Worm (Caenorhabditis elegans): ENCODE data around the gene bpl-1.

The bpl-1 gene

DNA sequence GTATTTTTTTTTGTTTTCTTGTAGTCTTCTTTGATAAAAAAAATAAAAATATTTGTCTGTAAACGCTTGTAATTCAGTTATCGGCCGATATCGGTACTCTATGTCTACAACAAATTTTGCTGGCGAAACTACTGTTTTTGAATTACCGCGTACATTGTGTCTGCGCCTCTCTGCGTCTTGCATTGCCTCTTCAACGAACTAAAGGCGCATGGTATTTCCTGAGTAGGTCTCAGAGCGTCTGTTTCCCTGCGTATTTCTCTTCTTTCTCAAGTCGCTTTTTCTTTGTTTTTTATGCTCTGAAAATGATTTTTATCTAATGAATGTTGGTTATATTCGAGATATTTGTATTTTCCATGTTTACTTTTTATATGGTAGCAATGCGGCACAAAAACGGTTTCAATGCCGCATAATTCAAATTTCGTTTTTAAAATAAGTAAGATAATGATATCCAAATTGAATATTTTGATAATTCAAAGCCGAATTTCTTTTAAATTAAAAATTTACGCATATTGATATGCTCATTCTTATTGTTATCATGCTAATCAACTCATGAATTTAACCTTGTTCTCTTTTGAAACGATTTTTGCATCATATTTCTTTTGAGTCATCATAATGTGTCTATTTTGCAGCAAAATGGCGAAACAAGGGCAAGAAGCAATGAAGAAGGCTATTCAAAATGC is 23.1 kb upstream of the bpl-1 start, which contains the start of gene phb-2 (continued):
- TF ChIP-seq efl-3 (GFP tag; optimal IDR thresholded peaks at IDR 0.05), result no peak
- no peak for TF ChIP-seq ceh-90 (tag; optimal IDR thresholded peaks at IDR 0.05)
- TF ChIP-seq nhr-19 (GFP tag; conservative IDR thresholded peaks at IDR 0.05), result peak; percentile 79
- no peak for TF ChIP-seq ztf-11 (tag; optimal IDR thresholded peaks at IDR 0.05)
- TF ChIP-seq nhr-47 (tag; optimal IDR thresholded peaks at IDR 0.05), result peak; percentile 82
- TF ChIP-seq mdl-1 (tag; optimal IDR thresholded peaks at IDR 0.05), result peak in 1 of 2 experiments; percentile 78
- TF ChIP-seq sox-4 (tag; optimal IDR thresholded peaks at IDR 0.05), result peak; percentile 3
- peak; percentile 79 for TF ChIP-seq nhr-20 (tag; optimal IDR thresholded peaks at IDR 0.05)
- peak; percentile 87 for TF ChIP-seq skn-1 (tag; optimal IDR thresholded peaks at IDR 0.05)
- 0 out of 2 replicates have a peak, but pooled peaks have one; percentile 46 for TF ChIP-seq ceh-88 (GFP tag; IDR thresholded peaks at IDR 0.05)
- no peak for TF ChIP-seq nhr-76 (tag; optimal IDR thresholded peaks at IDR 0.05)
- peak; percentile 86 to 94 for TF ChIP-seq lsy-2 (tag; optimal IDR thresholded peaks at IDR 0.05)
- TF ChIP-seq unc-98 (GFP tag; IDR thresholded peaks at IDR 0.05), result no peak
- no peak for TF ChIP-seq hlh-4 (tag; optimal IDR thresholded peaks at IDR 0.05)
- TF ChIP-seq zip-4 (GFP tag; optimal IDR thresholded peaks at IDR 0.05), result no peak
- no peak for TF ChIP-seq unc-62 (GFP tag; optimal IDR thresholded peaks at IDR 0.05)
- peak; percentile 87 for TF ChIP-seq snu-23 (GFP tag; optimal IDR thresholded peaks at IDR 0.05)
- TF ChIP-seq lin-13 (GFP tag; optimal IDR thresholded peaks at IDR 0.05), result peak; percentile 70
- peak; percentile 91 for TF ChIP-seq nhr-85 (tag)
- TF ChIP-seq nhr-71 (tag; optimal IDR thresholded peaks at IDR 0.05), result peak; percentile 88
- TF ChIP-seq elt-2 (tag; optimal IDR thresholded peaks at IDR 0.05), result no peak
- no peak for TF ChIP-seq aha-1 (tag; optimal IDR thresholded peaks at IDR 0.05)
- TF ChIP-seq rnt-1 (tag; optimal IDR thresholded peaks at IDR 0.05), result peak; percentile 84
- TF ChIP-seq nhr-77 (tag; optimal IDR thresholded peaks at IDR 0.05), result peak; percentile 43
- TF ChIP-seq nhr-237 (tag; optimal IDR thresholded peaks at IDR 0.05), result no peak
- no peak for TF ChIP-seq nhr-28 (tag; optimal IDR thresholded peaks at IDR 0.05)
- no peak for TF ChIP-seq nhr-12 (tag; optimal IDR thresholded peaks at IDR 0.05)
- TF ChIP-seq swsn-7 (tag; optimal IDR thresholded peaks at IDR 0.05), result peak; percentile 70
- no peak for TF ChIP-seq sptf-1 (tag; optimal IDR thresholded peaks at IDR 0.05)
- peak; percentile 11; the same call in 1 of the 2 replicates for TF ChIP-seq mab-9 (GFP tag; IDR thresholded peaks at IDR 0.05)
- peak; percentile 46 for TF ChIP-seq nhr-11 (tag; optimal IDR thresholded peaks at IDR 0.05)
- TF ChIP-seq ceh-63 (GFP tag; optimal IDR thresholded peaks at IDR 0.05), result no peak
- peak; percentile 63 for TF ChIP-seq unc-86 (tag; optimal IDR thresholded peaks at IDR 0.05)
- peak; percentile 79 for TF ChIP-seq C16A3.4 (tag; optimal IDR thresholded peaks at IDR 0.05)
- peak; percentile 57 to 85 (median 82) for TF ChIP-seq ceh-82 (tag; optimal IDR thresholded peaks at IDR 0.05)
- peak; percentile 67 for TF ChIP-seq lir-3 (tag; optimal IDR thresholded peaks at IDR 0.05; ENCODE audit: poor library complexity)
- TF ChIP-seq nhr-90 (tag; optimal IDR thresholded peaks at IDR 0.05; ENCODE audit: poor library complexity), result peak; percentile 73
- peak; percentile 6 for TF ChIP-seq ama-1 (optimal IDR thresholded peaks at IDR 0.05)
- TF ChIP-seq blmp-1 (tag; optimal IDR thresholded peaks at IDR 0.05), result peak; percentile 73
- TF ChIP-seq snpc-4 (tag; optimal IDR thresholded peaks at IDR 0.05), result peak; percentile 54
- peak; percentile 16 for TF ChIP-seq vab-15 (tag; optimal IDR thresholded peaks at IDR 0.05)
- peak; percentile 85 for TF ChIP-seq isw-1 (GFP tag; IDR thresholded peaks at IDR 0.05)
- no peak for TF ChIP-seq mef-2 (tag; optimal IDR thresholded peaks at IDR 0.05)
- peak in 2 of 6 experiments; percentile 59 to 73 for TF ChIP-seq elt-3 (tag; optimal IDR thresholded peaks at IDR 0.05)
- peak; percentile 98 to 100 for TF ChIP-seq lin-35 (GFP tag; optimal IDR thresholded peaks at IDR 0.05)
- TF ChIP-seq xbp-1 (tag; optimal IDR thresholded peaks at IDR 0.05), result peak; percentile 74
- TF ChIP-seq alr-1 (tag; optimal IDR thresholded peaks at IDR 0.05; ENCODE audit: borderline replicate concordance), result no peak
- peak; percentile 60 for TF ChIP-seq F16B12.6 (tag; optimal IDR thresholded peaks at IDR 0.05)
- TF ChIP-seq tbx-2 (tag; optimal IDR thresholded peaks at IDR 0.05), result peak; percentile 80
- peak; percentile 68 for TF ChIP-seq jun-1 (tag; optimal IDR thresholded peaks at IDR 0.05)
- peak; percentile 72 for TF ChIP-seq lin-15B (tag; optimal IDR thresholded peaks at IDR 0.05)
- TF ChIP-seq unc-130 (tag; optimal IDR thresholded peaks at IDR 0.05), result peak; percentile 82
- TF ChIP-seq aly-2 (tag; optimal IDR thresholded peaks at IDR 0.05), result peak; percentile 46

Measured in whole organism, L1 larva.